Fruit fly (Drosophila melanogaster) S2 (cell line): ENCODE measurements around the gene Cpr100A.

Experiments used
- CG8478 ChIP-seq: fragments of >200 bp; optimal IDR thresholded peaks from 2 replicates; lab custom pipeline; 2018
- CTCF ChIP-seq, 2 experiments: fragments of >200 bp; optimal IDR thresholded peaks; 2 replicates each; lab custom pipeline; 2018

DNA sequence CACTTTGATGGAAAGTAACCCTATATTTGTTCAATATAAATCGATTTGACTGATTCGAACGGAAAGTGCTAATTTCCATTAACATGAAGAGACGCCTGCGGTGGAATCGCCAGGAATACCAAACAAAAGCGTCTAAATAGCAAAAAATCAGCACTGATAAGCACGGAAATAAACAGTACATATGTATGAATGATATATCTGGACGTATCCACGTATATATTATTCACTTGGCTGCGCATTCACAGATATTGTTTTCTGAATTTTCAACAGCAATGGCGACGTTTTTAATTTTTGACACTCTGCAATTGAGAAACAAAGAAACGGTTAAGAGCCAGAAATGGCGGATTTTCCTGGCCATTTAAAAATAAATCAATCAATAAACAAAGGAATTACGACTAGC, 20.0 kb downstream of the Cpr100A start:
- TF ChIP-seq CG8478 (no peak), CTCF (optimal IDR thresholded peaks at IDR 0.05; lab: Kevin White, UChicago) (no peak)
